Fruit fly (Drosophila melanogaster) whole organism, embryonic: ENCODE data around the gene schlank.

Experiments used
- Ada2b ChIP-seq: fragments of 200-800 bp; sonication (Bioruptor generic); IDR thresholded peaks from 2 replicates; pipeline ENCODE4 v1.3.6; 2022; ENCODE audit warnings: missing biosample characterization, missing genetic modification characterization
- Atf-2 ChIP-seq: fragments of 200-800 bp; sonication (Bioruptor generic); optimal IDR thresholded peaks from 2 replicates; lab custom pipeline; 2016; ENCODE audit warnings: missing biosample characterization, missing genetic modification characterization
- BEAF-32 ChIP-seq: fragments of 200-800 bp; sonication (Bioruptor generic); optimal IDR thresholded peaks from 3 replicates; lab custom pipeline; 2017; ENCODE audit warnings: missing biosample characterization, missing genetic modification characterization, mild to moderate bottlenecking, moderate library complexity, missing genetic modification reagents
- CG11398 ChIP-seq: fragments of 200-800 bp; sonication (Bioruptor generic); optimal IDR thresholded peaks from 2 replicates; lab custom pipeline; 2016; ENCODE audit warnings: missing biosample characterization, missing genetic modification characterization
- CG14710 ChIP-seq: fragments of 200-800 bp; sonication (Bioruptor generic); optimal IDR thresholded peaks from 3 replicates; lab custom pipeline; 2019; ENCODE audit warnings: missing biosample characterization, mild to moderate bottlenecking, missing genetic modification characterization, moderate library complexity
- CG15514 ChIP-seq: fragments of 200-800 bp; sonication (Bioruptor generic); optimal IDR thresholded peaks from 3 replicates; lab custom pipeline; 2017; ENCODE audit warnings: missing biosample characterization, missing genetic modification characterization, mild to moderate bottlenecking, moderate library complexity, missing genetic modification reagents
- CG15696 ChIP-seq: fragments of 200-800 bp; sonication (Bioruptor generic); optimal IDR thresholded peaks from 2 replicates; lab custom pipeline; 2019; ENCODE audit warnings: missing biosample characterization, mild to moderate bottlenecking, missing genetic modification characterization, moderate library complexity
- CG17328 ChIP-seq: fragments of 200-800 bp; sonication (Bioruptor generic); IDR thresholded peaks from 2 replicates; pipeline ENCODE4 v1.3.6; 2022; ENCODE audit warnings: missing biosample characterization, missing genetic modification characterization
- CG17361 ChIP-seq: fragments of 200-800 bp; sonication (Bioruptor generic); IDR thresholded peaks from 3 replicates; pipeline ENCODE4 v1.3.6; 2022; ENCODE audit warnings: missing biosample characterization, missing genetic modification characterization
- CG17385 ChIP-seq: fragments of 200-800 bp; sonication (Bioruptor generic); optimal IDR thresholded peaks from 3 replicates; lab custom pipeline; 2018; ENCODE audit warnings: missing biosample characterization, mild to moderate bottlenecking, missing genetic modification characterization
- CG18262 ChIP-seq: fragments of 200-800 bp; optimal IDR thresholded peaks from 3 replicates; lab custom pipeline; 2019; ENCODE audit warnings: missing biosample characterization, mild to moderate bottlenecking, missing genetic modification characterization, moderate library complexity
- CG2199 ChIP-seq: fragments of 200-800 bp; sonication (Bioruptor generic); IDR thresholded peaks from 3 replicates; pipeline ENCODE4 v1.3.6; 2022; ENCODE audit warnings: missing biosample characterization, missing genetic modification characterization
- CG2712 ChIP-seq: fragments of 200-800 bp; optimal IDR thresholded peaks from 3 replicates; lab custom pipeline; 2019; ENCODE audit warnings: missing biosample characterization, mild to moderate bottlenecking, missing genetic modification characterization, moderate library complexity
- CG32532 ChIP-seq: fragments of 200-800 bp; sonication (Bioruptor generic); IDR thresholded peaks from 2 replicates; pipeline ENCODE4 v1.3.6; 2022; ENCODE audit warnings: missing biosample characterization, missing genetic modification characterization
- CG33557 ChIP-seq: fragments of 200-800 bp; sonication (Bioruptor generic); optimal IDR thresholded peaks from 2 replicates; lab custom pipeline; 2019; ENCODE audit warnings: missing biosample characterization, mild to moderate bottlenecking, missing genetic modification characterization, moderate library complexity
- CG34376 ChIP-seq: fragments of 200-800 bp; sonication (Bioruptor generic); optimal IDR thresholded peaks from 2 replicates; lab custom pipeline; 2018; ENCODE audit warnings: missing biosample characterization, mild to moderate bottlenecking, missing genetic modification characterization
- CG4328 ChIP-seq: fragments of 200-800 bp; sonication (Bioruptor generic); optimal IDR thresholded peaks from 3 replicates; lab custom pipeline; 2017; ENCODE audit warnings: missing biosample characterization, missing genetic modification reagents, missing genetic modification characterization
- CG5245 ChIP-seq: fragments of 200-800 bp; sonication (Bioruptor generic); optimal IDR thresholded peaks from 3 replicates; lab custom pipeline; 2016; ENCODE audit warnings: missing biosample characterization, missing genetic modification characterization
- CG7987 ChIP-seq: fragments of 200-800 bp; sonication (Bioruptor generic); optimal IDR thresholded peaks from 2 replicates; lab custom pipeline; 2018; ENCODE audit warnings: missing biosample characterization, mild to moderate bottlenecking, missing genetic modification characterization, moderate library complexity
- CG9797 ChIP-seq: fragments of 200-800 bp; sonication (Bioruptor generic); optimal IDR thresholded peaks from 3 replicates; lab custom pipeline; 2018; ENCODE audit warnings: missing biosample characterization, mild to moderate bottlenecking, missing genetic modification characterization
- Dfd ChIP-seq, 2 experiments: fragments of >200 bp; optimal IDR thresholded peaks; 2 replicates each; lab custom pipeline; 2017; ENCODE audit warnings: missing biosample characterization in 2 of 2, missing genetic modification characterization in 2 of 2
- Dll ChIP-seq: fragments of 200-800 bp; sonication (Bioruptor generic); IDR thresholded peaks from 4 replicates; pipeline ENCODE4 v1.3.6; 2022; ENCODE audit warnings: missing biosample characterization, missing genetic modification characterization; ENCODE audit not compliant: partially characterized antibody
- Dp ChIP-seq: fragments of 200-800 bp; sonication (Bioruptor generic); optimal IDR thresholded peaks from 2 replicates; lab custom pipeline; 2018; ENCODE audit warnings: missing biosample characterization, mild to moderate bottlenecking, missing genetic modification characterization, moderate library complexity
- E2f2 ChIP-seq: fragments of 200-800 bp; sonication (Bioruptor generic); IDR thresholded peaks from 2 replicates; pipeline ENCODE4 v1.3.6; 2022; ENCODE audit warnings: missing biosample characterization, missing genetic modification characterization
- Gsc ChIP-seq: fragments of 200-800 bp; sonication (Bioruptor generic); IDR thresholded peaks from 2 replicates; pipeline ENCODE4 v1.3.6; 2022; ENCODE audit warnings: missing biosample characterization, missing genetic modification characterization
- HLH54F ChIP-seq: fragments of 200-800 bp; sonication (Bioruptor generic); optimal IDR thresholded peaks from 3 replicates; lab custom pipeline; 2016; ENCODE audit warnings: missing biosample characterization, missing genetic modification characterization
- MESR4 ChIP-seq: fragments of 200-800 bp; sonication (Bioruptor generic); optimal IDR thresholded peaks from 2 replicates; lab custom pipeline; 2018; ENCODE audit warnings: missing biosample characterization, mild to moderate bottlenecking, missing genetic modification characterization, moderate library complexity
- NC2β ChIP-seq: fragments of 200-800 bp; sonication (Bioruptor generic); optimal IDR thresholded peaks from 2 replicates; lab custom pipeline; 2016; ENCODE audit warnings: missing biosample characterization, missing genetic modification characterization
- Nf-YA ChIP-seq: fragments of 200-800 bp; sonication (Bioruptor generic); IDR thresholded peaks from 2 replicates; pipeline ENCODE4 v1.3.6; 2022; ENCODE audit warnings: missing biosample characterization, missing genetic modification characterization
- Nf-YC ChIP-seq: fragments of 200-800 bp; optimal IDR thresholded peaks from 3 replicates; lab custom pipeline; 2019; ENCODE audit warnings: missing biosample characterization, mild to moderate bottlenecking, missing genetic modification characterization, moderate library complexity
- Opbp ChIP-seq: fragments of 200-800 bp; sonication (Bioruptor generic); IDR thresholded peaks from 3 replicates; pipeline ENCODE4 v1.3.6; 2022; ENCODE audit warnings: missing biosample characterization, missing genetic modification characterization; ENCODE audit not compliant: partially characterized antibody
- Ssrp ChIP-seq: fragments of 200-800 bp; sonication (Bioruptor generic); optimal IDR thresholded peaks from 2 replicates; lab custom pipeline; 2018; ENCODE audit warnings: missing biosample characterization, mild to moderate bottlenecking, missing genetic modification characterization, moderate library complexity
- YL-1 ChIP-seq: fragments of 200-800 bp; sonication (Bioruptor generic); optimal IDR thresholded peaks from 3 replicates; lab custom pipeline; 2017; ENCODE audit warnings: missing biosample characterization, mild to moderate bottlenecking, missing genetic modification characterization
- br ChIP-seq: fragments of >200 bp; optimal IDR thresholded peaks from 2 replicates; lab custom pipeline; 2017
- ci ChIP-seq: fragments of 200-800 bp; sonication (Bioruptor generic); IDR thresholded peaks from 3 replicates; pipeline ENCODE4 v1.3.6; 2022; ENCODE audit warnings: missing biosample characterization, missing genetic modification characterization
- crol ChIP-seq: fragments of 200-800 bp; sonication (Bioruptor generic); IDR thresholded peaks from 2 replicates; pipeline ENCODE4 v1.3.6; 2022; ENCODE audit warnings: missing biosample characterization, missing genetic modification characterization
- dan ChIP-seq: fragments of 200-800 bp; sonication (Bioruptor generic); IDR thresholded peaks from 2 replicates; pipeline ENCODE4 v1.3.6; 2022; ENCODE audit warnings: missing biosample characterization, missing genetic modification characterization
- gsb-n ChIP-seq: fragments of 200-800 bp; sonication (Bioruptor generic); optimal IDR thresholded peaks from 3 replicates; lab custom pipeline; 2018; ENCODE audit warnings: missing biosample characterization, mild to moderate bottlenecking, missing genetic modification characterization
- insv ChIP-seq, 2 experiments: fragments of 200-800 bp; sonication (Bioruptor generic); optimal IDR thresholded peaks; 3 replicates each; lab custom pipeline; 2016 to 2018; ENCODE audit warnings: missing biosample characterization in 2 of 2, missing genetic modification characterization in 2 of 2
- lilli ChIP-seq: fragments of 200-800 bp; sonication (Bioruptor generic); optimal IDR thresholded peaks from 3 replicates; lab custom pipeline; 2016; ENCODE audit warnings: missing biosample characterization, missing genetic modification characterization
- nmo ChIP-seq: fragments of 200-800 bp; sonication (Bioruptor generic); optimal IDR thresholded peaks from 2 replicates; lab custom pipeline; 2018; ENCODE audit warnings: missing biosample characterization, mild to moderate bottlenecking, missing genetic modification characterization, moderate library complexity
- onecut ChIP-seq: fragments of 200-800 bp; sonication (Bioruptor generic); IDR thresholded peaks from 2 replicates; pipeline ENCODE4 v1.3.6; 2022; ENCODE audit warnings: missing biosample characterization, missing genetic modification characterization
- pros ChIP-seq: fragments of 200-800 bp; sonication (Bioruptor generic); optimal IDR thresholded peaks from 3 replicates; lab custom pipeline; 2019; ENCODE audit warnings: missing biosample characterization, mild to moderate bottlenecking, missing genetic modification characterization, moderate library complexity
- psq ChIP-seq: fragments of 200-800 bp; sonication (Bioruptor generic); optimal IDR thresholded peaks from 2 replicates; lab custom pipeline; 2017; ENCODE audit warnings: missing biosample characterization, missing genetic modification characterization
- schlank ChIP-seq: fragments of 200-800 bp; sonication (Bioruptor generic); optimal IDR thresholded peaks from 2 replicates; lab custom pipeline; 2018; ENCODE audit warnings: missing biosample characterization, mild to moderate bottlenecking, missing genetic modification characterization
- sqz ChIP-seq: fragments of 200-800 bp; sonication (Bioruptor generic); optimal IDR thresholded peaks from 3 replicates; lab custom pipeline; 2018; ENCODE audit warnings: missing biosample characterization, mild to moderate bottlenecking, missing genetic modification characterization
- stwl ChIP-seq: fragments of 200-800 bp; sonication (Bioruptor generic); optimal IDR thresholded peaks from 3 replicates; lab custom pipeline; 2018; ENCODE audit warnings: missing biosample characterization, mild to moderate bottlenecking, missing genetic modification characterization, moderate library complexity
- vnd ChIP-seq: fragments of 200-800 bp; sonication (Bioruptor generic); IDR thresholded peaks from 3 replicates; pipeline ENCODE4 v1.3.6; 2022; ENCODE audit warnings: missing biosample characterization, missing genetic modification characterization; ENCODE audit not compliant: partially characterized antibody
- zfh1 ChIP-seq: fragments of 200-800 bp; sonication (Bioruptor generic); IDR thresholded peaks from 3 replicates; pipeline ENCODE4 v1.3.6; 2022; ENCODE audit warnings: missing biosample characterization, missing genetic modification characterization

The schlank gene

DNA sequence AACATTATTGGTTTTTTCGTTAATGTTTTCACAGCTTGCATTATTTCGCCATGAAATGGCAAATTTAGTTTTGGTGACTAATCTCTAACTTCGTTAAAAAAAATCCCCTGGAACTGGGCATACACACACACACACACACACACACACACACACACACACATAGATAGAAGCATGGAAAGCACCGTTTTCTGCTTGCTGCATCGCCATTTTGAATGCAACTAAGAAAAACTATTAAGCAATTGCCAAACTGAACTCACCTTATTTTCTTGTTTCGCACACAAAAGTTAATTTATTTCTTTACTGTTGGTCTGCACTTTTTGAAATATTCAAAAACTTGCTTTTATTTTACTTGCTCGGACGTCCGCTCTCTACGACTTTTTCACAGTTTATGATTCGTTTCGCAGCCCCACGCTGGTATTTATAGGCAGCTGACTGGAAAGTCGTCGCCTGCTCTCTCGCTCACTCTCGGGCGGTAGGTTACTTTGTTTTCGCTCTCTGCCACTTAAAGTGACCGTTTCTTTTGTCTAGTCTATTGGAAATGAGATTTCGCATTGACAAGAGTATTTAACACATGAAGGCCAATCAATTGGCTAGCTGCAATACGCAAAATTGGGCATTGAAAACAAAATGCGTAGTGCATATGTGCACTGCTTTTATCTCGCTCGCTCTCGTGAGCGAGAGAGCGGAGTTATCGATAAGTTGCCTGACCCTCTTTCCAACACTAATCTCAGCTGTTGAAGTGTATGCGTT is 12.0 kb upstream of the schlank start (continued):
- TF ChIP-seq CG14710 (peak; percentile 36), CG5245 (GFP tag; lab: Kevin White, UChicago) (no peak), Dll (GFP tag; lab: Robert Waterston, UW) (peak; percentile 46; the same call in 2 of the 4 replicates), sqz (GFP tag; lab: Kevin White, UChicago) (peak; percentile 55), CG17361 (peak; percentile 48; the same call in 2 of the 3 replicates), zfh1 (GFP tag; lab: Robert Waterston, UW) (no peak), NC2β (GFP tag; lab: Kevin White, UChicago) (peak; percentile 29), CG33557 (no peak), Ada2b (no peak), dan (GFP tag; lab: Robert Waterston, UW) (no peak), Nf-YC (tag; lab: Kevin White, UChicago) (peak; percentile 16)

dm6 chrX:6276590-6276989 is 9.6 kb upstream of the schlank start, which contains the start of gene CG3566:
Gene CG3566, minus strand, starts transcription at chrX:6276724.
- TF ChIP-seq lilli (GFP tag; lab: Kevin White, UChicago) (peak; percentile 43), E2f2 (GFP tag; lab: Robert Waterston, UW) (0 out of 2 replicates have a peak, but pooled peaks have one; percentile 13), Ssrp (tag; lab: Kevin White, UChicago) (no peak), CG4328 (GFP tag; lab: Kevin White, UChicago) (no peak), CG2199 (no peak), CG32532 (no peak), CG2712 (tag; lab: Kevin White, UChicago) (peak; percentile 10), onecut (GFP tag; lab: Robert Waterston, UW) (no peak), stwl (tag; lab: Kevin White, UChicago) (peak; percentile 38), psq (GFP tag; lab: Kevin White, UChicago) (no peak), nmo (GFP tag; lab: Kevin White, UChicago) (no peak), Dp (GFP tag; lab: Kevin White, UChicago) (peak; percentile 3), CG15696 (tag; lab: Kevin White, UChicago) (no peak), CG11398 (GFP tag; lab: Kevin White, UChicago) (no peak), Atf-2 (GFP tag; lab: Kevin White, UChicago) (no peak), ci (GFP tag; lab: Robert Waterston, UW) (0 out of 3 replicates have a peak, but pooled peaks have one; percentile 40), schlank (tag; lab: Kevin White, UChicago) (no peak), vnd (GFP tag; lab: Robert Waterston, UW) (no peak), br (lab: Kevin White, UChicago) (no peak), Dfd (GFP tag; optimal IDR thresholded peaks at IDR 0.05; lab: Kevin White, UChicago) (no peak), gsb-n (no peak), YL-1 (GFP tag; lab: Kevin White, UChicago) (peak; percentile 59), Gsc (GFP tag; lab: Robert Waterston, UW) (no peak), CG34376 (GFP tag; lab: Kevin White, UChicago) (no peak), Ada2b (no peak), Nf-YA (no peak), CG9797 (GFP tag; lab: Kevin White, UChicago) (peak; percentile 63), CG15514 (GFP tag; lab: Kevin White, UChicago) (peak; percentile 17), CG18262 (tag; lab: Kevin White, UChicago) (peak; percentile 4), insv (GFP tag; optimal IDR thresholded peaks at IDR 0.05; lab: Kevin White, UChicago) (no peak), Opbp (GFP tag; lab: Robert Waterston, UW) (0 out of 3 replicates have a peak, but pooled peaks have one; percentile 20), CG17385 (GFP tag; lab: Kevin White, UChicago) (no peak), crol (GFP tag; lab: Robert Waterston, UW) (no peak), CG7987 (GFP tag; lab: Kevin White, UChicago) (peak; percentile 11), HLH54F (no peak), BEAF-32 (peak; percentile 5), pros (GFP tag; lab: Kevin White, UChicago) (no peak), CG17328 (no peak), MESR4 (peak; percentile 55)
